Worm (Caenorhabditis elegans) whole organism, early embryonic: ENCODE data around the gene viro-2.

ENCODE experiments used
- B0310.2 ChIP-seq: sonication (generic microtip); optimal IDR thresholded peaks from 2 replicates; lab custom pipeline; 2016; ENCODE audit warnings: mild to moderate bottlenecking, missing genetic modification characterization, missing compliant biosample characterization
- F13C5.2 ChIP-seq: sonication (generic microtip); optimal IDR thresholded peaks from 2 replicates; lab custom pipeline; 2017; ENCODE audit warnings: mild to moderate bottlenecking, missing genetic modification characterization, inconsistent platforms, missing compliant biosample characterization
- aly-1 ChIP-seq: sonication (generic microtip); optimal IDR thresholded peaks from 2 replicates; lab custom pipeline; 2016; ENCODE audit warnings: missing genetic modification characterization, missing compliant biosample characterization
- ama-1 ChIP-seq: fragments of 150-350 bp; optimal IDR thresholded peaks from 2 replicates; lab custom pipeline; 2014
- ceh-13 ChIP-seq: fragments of 200-800 bp; sonication (Bioruptor generic); optimal IDR thresholded peaks from 2 replicates; lab custom pipeline; 2018; ENCODE audit warnings: mild to moderate bottlenecking, missing genetic modification characterization, missing compliant biosample characterization
- ceh-36 ChIP-seq: sonication (generic microtip); optimal IDR thresholded peaks from 2 replicates; lab custom pipeline; 2016; ENCODE audit warnings: missing genetic modification characterization, inconsistent platforms, missing compliant biosample characterization
- ets-7 ChIP-seq: sonication (generic microtip); optimal IDR thresholded peaks from 2 replicates; lab custom pipeline; 2016; ENCODE audit warnings: missing genotype, missing genetic modification characterization, missing compliant biosample characterization
- flt-1 ChIP-seq: fragments of 200-800 bp; sonication (Bioruptor generic); IDR thresholded peaks from 2 replicates; pipeline ENCODE4 v1.3.6; 2022; ENCODE audit warnings: missing genetic modification characterization, missing compliant biosample characterization
- hmbx-1 ChIP-seq: sonication (generic microtip); optimal IDR thresholded peaks from 2 replicates; lab custom pipeline; 2016; ENCODE audit warnings: mild to moderate bottlenecking, missing genetic modification characterization, missing compliant biosample characterization
- hmg-4 ChIP-seq: fragments of 200-800 bp; sonication (Bioruptor generic); optimal IDR thresholded peaks from 2 replicates; lab custom pipeline; 2018; ENCODE audit warnings: mild to moderate bottlenecking, missing genetic modification characterization, missing compliant biosample characterization
- hnd-1 ChIP-seq: sonication (generic microtip); optimal IDR thresholded peaks from 2 replicates; lab custom pipeline; 2016; ENCODE audit warnings: missing genetic modification characterization, missing compliant biosample characterization
- pes-1 ChIP-seq: fragments of 200-800 bp; sonication (Bioruptor generic); IDR thresholded peaks from 2 replicates; pipeline ENCODE4 v1.3.6; 2022; ENCODE audit warnings: missing genetic modification reagents, missing genetic modification characterization, missing compliant biosample characterization
- scrt-1 ChIP-seq: fragments of 200-800 bp; sonication (Bioruptor generic); IDR thresholded peaks from 2 replicates; pipeline ENCODE4 v1.3.6; 2022; ENCODE audit warnings: missing genetic modification characterization, missing compliant biosample characterization
- sea-1 ChIP-seq: fragments of 200-800 bp; sonication (Bioruptor generic); conservative IDR thresholded peaks from 2 replicates; pipeline ENCODE4 v1.3.6; 2022; ENCODE audit warnings: missing genetic modification characterization, missing compliant biosample characterization
- tbx-11 ChIP-seq: fragments of 200-800 bp; sonication (Bioruptor generic); IDR thresholded peaks from 2 replicates; pipeline ENCODE4 v1.3.6; 2022; ENCODE audit warnings: missing genetic modification characterization, missing compliant biosample characterization
- tbx-37 ChIP-seq: fragments of 200-800 bp; sonication (Bioruptor generic); conservative IDR thresholded peaks from 2 replicates; pipeline ENCODE4 v1.3.6; 2022; ENCODE audit warnings: missing genetic modification reagents, missing genetic modification characterization, missing compliant biosample characterization
- tra-4 ChIP-seq: sonication (generic microtip); optimal IDR thresholded peaks from 2 replicates; lab custom pipeline; 2017; ENCODE audit warnings: missing genetic modification characterization, missing compliant biosample characterization

The viro-2 gene

DNA sequence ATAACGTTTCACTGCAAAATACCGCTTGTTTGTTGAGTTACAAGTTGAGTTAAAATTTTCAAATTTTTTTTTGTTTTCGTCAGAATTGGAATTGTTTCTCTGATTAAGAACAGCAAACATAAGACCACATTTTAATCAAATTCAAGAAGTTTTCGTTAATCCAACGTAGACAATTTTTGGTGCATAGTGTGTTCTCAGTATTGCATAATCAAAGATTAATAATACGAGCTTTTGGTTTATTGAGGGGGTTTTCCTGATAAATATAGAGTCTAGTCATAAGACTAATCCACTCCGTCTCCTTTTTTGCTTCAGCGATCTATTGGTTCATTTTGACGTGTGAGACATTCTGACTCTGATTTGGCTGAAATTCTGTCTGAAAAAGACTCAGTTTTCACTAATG lies 33.5 kb upstream of the viro-2 start, which contains the start of gene nhr-9:
Gene nhr-9 (plus strand): TSS at position 307 of the 400 bp plus-strand sequence.
- TF ChIP-seq ets-7: no peak
- TF ChIP-seq F13C5.2 (tag; lab: Kevin White, UChicago): no peak
- TF ChIP-seq tra-4: no peak
- no peak for TF ChIP-seq hnd-1 (tag; lab: Kevin White, UChicago)
- TF ChIP-seq ama-1 (lab: Kevin White, UChicago): no peak
- no peak for TF ChIP-seq tbx-11 (GFP tag; lab: Robert Waterston, UW)
- no peak for TF ChIP-seq tbx-37 (GFP tag; lab: Robert Waterston, UW)
- TF ChIP-seq ceh-13 (GFP tag; lab: Kevin White, UChicago): no peak
- TF ChIP-seq ceh-36 (tag; lab: Kevin White, UChicago): no peak
- no peak for TF ChIP-seq scrt-1 (GFP tag; lab: Robert Waterston, UW)
- TF ChIP-seq hmbx-1 (tag; lab: Kevin White, UChicago): no peak
- no peak for TF ChIP-seq B0310.2 (tag; lab: Kevin White, UChicago)
- TF ChIP-seq hmg-4 (GFP tag; lab: Kevin White, UChicago): no peak
- TF ChIP-seq aly-1 (tag; lab: Kevin White, UChicago): no peak
- TF ChIP-seq flt-1 (GFP tag; lab: Robert Waterston, UW): no peak
- no peak for TF ChIP-seq pes-1 (GFP tag; lab: Robert Waterston, UW)
- TF ChIP-seq sea-1: no peak

DNA sequence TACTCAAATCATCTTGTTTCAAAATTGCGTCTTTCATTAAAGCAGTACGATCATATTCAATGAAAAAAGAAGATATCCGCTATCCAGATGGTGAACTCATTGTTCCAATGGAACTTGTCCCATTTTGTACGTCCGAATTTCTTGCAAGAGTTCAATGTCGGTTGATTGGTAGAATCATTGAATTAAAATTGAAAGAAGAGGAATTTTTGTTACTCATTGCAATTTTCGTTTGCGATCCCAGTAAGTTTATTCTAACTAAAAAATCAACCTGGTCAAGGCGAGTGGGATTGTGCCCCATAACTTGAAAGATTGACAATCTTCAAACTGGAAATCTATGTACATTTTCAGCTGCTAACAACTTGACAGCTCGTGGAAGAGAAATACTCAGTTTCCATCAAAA lies 32.2 kb upstream of the viro-2 start:
- TF ChIP-seq tbx-11 (GFP tag; lab: Robert Waterston, UW) (no peak), hnd-1 (tag; lab: Kevin White, UChicago) (no peak), ets-7 (no peak), B0310.2 (tag; lab: Kevin White, UChicago) (no peak), ceh-13 (GFP tag; lab: Kevin White, UChicago) (no peak), ceh-36 (tag; lab: Kevin White, UChicago) (no peak), tbx-37 (GFP tag; lab: Robert Waterston, UW) (no peak), scrt-1 (GFP tag; lab: Robert Waterston, UW) (no peak), F13C5.2 (tag; lab: Kevin White, UChicago) (no peak), ama-1 (lab: Kevin White, UChicago) (no peak), tra-4 (no peak), sea-1 (no peak)

DNA sequence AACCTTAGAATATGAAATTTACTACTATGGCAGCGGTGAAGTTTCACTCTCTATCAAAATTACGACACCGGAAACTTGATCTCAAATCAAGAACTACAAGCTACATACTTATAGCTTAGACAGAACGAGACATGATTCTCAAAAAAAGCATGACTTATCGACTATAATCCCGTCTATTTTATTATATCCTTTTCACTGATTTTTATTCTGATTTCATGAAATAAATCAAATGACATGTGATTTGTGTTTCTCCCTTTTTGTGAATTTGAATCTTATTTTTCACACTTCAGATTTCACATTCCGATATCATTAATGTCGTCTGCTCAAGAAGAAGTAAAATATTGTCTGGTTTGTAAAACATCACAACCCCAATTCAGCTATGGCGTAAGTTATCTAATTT lies 28.7 kb upstream of the viro-2 start, which contains the start of gene ZK418.11:
Gene ZK418.11 (plus strand): TSS at position 289 of the 400 bp plus-strand sequence.
- TF ChIP-seq ets-7 (no peak), hnd-1 (tag; lab: Kevin White, UChicago) (no peak), tbx-11 (GFP tag; lab: Robert Waterston, UW) (no peak), hmbx-1 (tag; lab: Kevin White, UChicago) (no peak), hmg-4 (GFP tag; lab: Kevin White, UChicago) (no peak)

DNA sequence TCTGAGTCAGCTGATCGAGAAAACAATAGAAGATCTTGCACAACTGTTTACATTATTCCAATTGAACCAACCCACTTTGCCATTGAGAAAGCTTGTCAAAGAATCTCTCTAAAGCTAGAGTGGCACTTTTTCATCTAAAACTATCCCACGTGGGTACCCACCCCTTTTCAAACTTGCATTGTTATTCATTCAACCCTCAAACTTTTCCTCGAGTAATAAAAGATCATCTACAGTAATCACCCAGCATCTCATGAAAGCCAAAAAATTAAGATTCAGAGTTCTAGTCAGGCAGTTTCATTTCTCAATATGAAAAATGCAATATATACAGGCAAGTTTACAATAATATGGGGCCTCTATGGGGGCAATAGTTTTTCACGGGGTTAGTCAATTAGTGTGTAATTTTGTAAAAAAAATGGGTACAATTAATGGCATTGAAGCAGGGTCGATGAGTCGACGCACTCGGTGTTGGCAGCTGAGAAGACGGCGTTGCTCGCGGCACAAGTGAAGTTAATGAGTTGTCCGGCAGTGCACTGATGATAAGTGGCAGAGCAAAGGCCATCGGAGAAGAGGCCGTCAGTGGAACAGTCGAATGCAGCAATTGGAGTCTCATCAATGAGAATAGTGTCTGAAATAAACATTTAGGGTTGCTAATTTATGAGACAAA lies 26.8 kb upstream of the viro-2 start:
- no peak for TF ChIP-seq ceh-13 (GFP tag; lab: Kevin White, UChicago)
- TF ChIP-seq hmg-4 (GFP tag; lab: Kevin White, UChicago): no peak
- no peak for TF ChIP-seq ets-7
- TF ChIP-seq sea-1: no peak
- no peak for TF ChIP-seq hnd-1 (tag; lab: Kevin White, UChicago)
- TF ChIP-seq B0310.2 (tag; lab: Kevin White, UChicago): no peak
- no peak for TF ChIP-seq F13C5.2 (tag; lab: Kevin White, UChicago)

DNA sequence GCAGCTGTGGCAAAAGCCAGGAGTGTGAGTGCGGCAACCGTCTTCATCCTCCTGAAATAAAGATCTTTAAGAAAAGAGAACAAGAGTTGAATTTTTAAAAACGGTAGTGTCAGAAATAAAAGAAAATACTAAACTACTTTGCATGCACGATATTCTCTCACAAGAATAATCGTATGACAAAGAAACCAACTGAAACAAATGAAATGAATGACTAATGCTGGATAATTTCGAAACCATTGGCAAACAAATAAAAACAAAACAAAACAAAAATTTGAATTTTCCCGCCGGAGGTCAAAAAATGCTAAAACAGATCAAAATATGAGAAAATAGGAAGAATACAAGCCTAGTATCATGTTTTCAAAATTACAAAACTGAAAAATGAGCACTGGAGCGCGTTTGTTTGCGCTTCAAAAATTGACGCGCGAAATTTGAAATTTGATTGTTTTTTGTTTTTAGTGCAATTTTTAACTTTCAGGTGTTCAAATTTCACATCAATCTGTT lies 24.7 kb upstream of the viro-2 start, which contains the start of gene cpg-2:
Gene cpg-2 (minus strand): TSS at position 51 of the 501 bp plus-strand sequence.
- TF ChIP-seq F13C5.2 (tag; lab: Kevin White, UChicago) (no peak), hnd-1 (tag; lab: Kevin White, UChicago) (no peak), ceh-36 (tag; lab: Kevin White, UChicago) (no peak), hmbx-1 (tag; lab: Kevin White, UChicago) (no peak), ets-7 (no peak), sea-1 (no peak), ama-1 (lab: Kevin White, UChicago) (no peak), tbx-37 (GFP tag; lab: Robert Waterston, UW) (no peak), scrt-1 (GFP tag; lab: Robert Waterston, UW) (no peak), hmg-4 (GFP tag; lab: Kevin White, UChicago) (no peak), tbx-11 (GFP tag; lab: Robert Waterston, UW) (no peak), flt-1 (GFP tag; lab: Robert Waterston, UW) (no peak), B0310.2 (tag; lab: Kevin White, UChicago) (no peak), tra-4 (no peak), pes-1 (GFP tag; lab: Robert Waterston, UW) (no peak), aly-1 (tag; lab: Kevin White, UChicago) (no peak), ceh-13 (GFP tag; lab: Kevin White, UChicago) (no peak)

DNA sequence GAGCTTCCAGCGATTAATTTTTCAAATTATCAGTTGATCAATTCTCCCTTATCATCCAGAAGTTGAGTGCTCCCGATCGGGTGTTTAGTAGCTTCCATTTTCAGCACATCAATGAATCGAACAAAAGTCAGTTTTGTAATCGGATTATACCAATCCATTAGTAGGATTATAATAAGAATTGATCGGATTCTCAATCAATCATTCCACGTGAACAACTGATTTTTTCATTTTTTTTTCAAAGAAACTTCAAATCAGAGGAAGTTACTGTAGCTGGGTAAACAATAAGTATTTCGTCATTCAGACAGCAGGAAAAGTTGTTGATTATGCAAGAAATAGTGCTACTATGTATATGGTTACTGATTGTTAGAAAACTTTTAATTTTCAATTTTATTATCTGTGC lies 21.8 kb upstream of the viro-2 start:
- TF ChIP-seq ceh-13 (GFP tag; lab: Kevin White, UChicago) (no peak), ama-1 (lab: Kevin White, UChicago) (no peak), B0310.2 (tag; lab: Kevin White, UChicago) (no peak), hmbx-1 (tag; lab: Kevin White, UChicago) (no peak), tbx-11 (GFP tag; lab: Robert Waterston, UW) (no peak)

DNA sequence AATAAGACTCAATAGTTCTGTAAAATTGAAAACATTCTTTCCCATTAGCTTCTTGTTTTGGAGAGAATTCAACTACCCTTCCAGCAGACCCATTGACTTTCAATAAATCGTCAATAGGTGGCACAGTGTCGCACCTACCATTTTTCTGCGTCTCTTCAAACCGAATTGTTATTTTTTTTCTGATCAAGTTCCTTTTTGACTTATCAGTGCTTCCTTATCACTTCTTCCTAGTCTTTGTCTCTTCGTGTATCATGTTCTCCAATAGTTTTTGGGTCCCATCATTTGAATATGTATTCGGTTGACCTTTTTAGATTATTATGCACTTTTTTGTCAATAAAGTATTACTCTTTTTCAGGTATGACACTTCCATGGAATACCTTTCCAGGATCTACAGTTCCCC lies 20.7 kb upstream of the viro-2 start, which contains the start of gene odd-1:
Gene odd-1 (plus strand): TSS at position 349 of the 400 bp plus-strand sequence.
- TF ChIP-seq ceh-13 (GFP tag; lab: Kevin White, UChicago) (no peak), hnd-1 (tag; lab: Kevin White, UChicago) (no peak), aly-1 (tag; lab: Kevin White, UChicago) (no peak), ets-7 (no peak), sea-1 (no peak), tbx-11 (GFP tag; lab: Robert Waterston, UW) (no peak), hmg-4 (GFP tag; lab: Kevin White, UChicago) (no peak), scrt-1 (GFP tag; lab: Robert Waterston, UW) (no peak), tbx-37 (GFP tag; lab: Robert Waterston, UW) (no peak), tra-4 (no peak), pes-1 (GFP tag; lab: Robert Waterston, UW) (no peak), F13C5.2 (tag; lab: Kevin White, UChicago) (no peak), flt-1 (GFP tag; lab: Robert Waterston, UW) (no peak), hmbx-1 (tag; lab: Kevin White, UChicago) (no peak), ama-1 (lab: Kevin White, UChicago) (no peak)
